Fruit fly (Drosophila melanogaster) whole organism, embryonic: ENCODE results near the gene SkpD.

Experiments used
- ATbp ChIP-seq: fragments of 200-800 bp; sonication (Bioruptor generic); optimal IDR thresholded peaks from 2 replicates; lab custom pipeline; 2017; ENCODE audit warnings: missing biosample characterization, mild to moderate bottlenecking, missing genetic modification characterization, missing genetic modification reagents
- BtbVII ChIP-seq: fragments of 200-800 bp; sonication (Bioruptor generic); optimal IDR thresholded peaks from 3 replicates; lab custom pipeline; 2017; ENCODE audit warnings: missing biosample characterization, mild to moderate bottlenecking, missing genetic modification characterization
- CG10366 ChIP-seq: fragments of 200-800 bp; sonication (Bioruptor generic); IDR thresholded peaks from 2 replicates; pipeline ENCODE4 v1.3.6; 2022; ENCODE audit warnings: missing biosample characterization, missing genetic modification characterization
- CG11398 ChIP-seq: fragments of 200-800 bp; sonication (Bioruptor generic); optimal IDR thresholded peaks from 2 replicates; lab custom pipeline; 2016; ENCODE audit warnings: missing biosample characterization, missing genetic modification characterization
- CG11504 ChIP-seq: fragments of 200-800 bp; sonication (Bioruptor generic); optimal IDR thresholded peaks from 3 replicates; lab custom pipeline; 2019; ENCODE audit warnings: missing biosample characterization, mild to moderate bottlenecking, missing genetic modification characterization, moderate library complexity
- CG11696 ChIP-seq: fragments of 200-800 bp; sonication (Bioruptor generic); IDR thresholded peaks from 2 replicates; pipeline ENCODE4 v1.3.6; 2022; ENCODE audit warnings: missing biosample characterization, missing genetic modification characterization
- CG15696 ChIP-seq: fragments of 200-800 bp; sonication (Bioruptor generic); optimal IDR thresholded peaks from 2 replicates; lab custom pipeline; 2019; ENCODE audit warnings: missing biosample characterization, mild to moderate bottlenecking, missing genetic modification characterization, moderate library complexity
- CG18599 ChIP-seq: fragments of 200-800 bp; sonication (Bioruptor generic); optimal IDR thresholded peaks from 3 replicates; lab custom pipeline; 2017; ENCODE audit warnings: missing biosample characterization, missing genetic modification characterization, mild to moderate bottlenecking, moderate library complexity, missing genetic modification reagents
- CG18764 ChIP-seq: fragments of 200-800 bp; sonication (Bioruptor generic); optimal IDR thresholded peaks from 3 replicates; lab custom pipeline; 2016; ENCODE audit warnings: missing biosample characterization, missing genetic modification characterization
- CG2120 ChIP-seq: fragments of 200-800 bp; sonication (Bioruptor generic); optimal IDR thresholded peaks from 3 replicates; lab custom pipeline; 2016; ENCODE audit warnings: missing biosample characterization, missing genetic modification characterization
- CG3281 ChIP-seq: fragments of 200-800 bp; sonication (Bioruptor generic); optimal IDR thresholded peaks from 3 replicates; lab custom pipeline; 2017; ENCODE audit warnings: missing biosample characterization, mild to moderate bottlenecking, missing genetic modification characterization
- CG34422 ChIP-seq: fragments of 200-800 bp; sonication (Bioruptor generic); IDR thresholded peaks from 3 replicates; pipeline ENCODE4 v1.3.6; 2022; ENCODE audit warnings: missing biosample characterization, missing genetic modification characterization
- CG4820 ChIP-seq: fragments of 200-800 bp; sonication (Bioruptor generic); optimal IDR thresholded peaks from 3 replicates; lab custom pipeline; 2016; ENCODE audit warnings: missing biosample characterization, missing genetic modification characterization
- CG5245 ChIP-seq: fragments of 200-800 bp; sonication (Bioruptor generic); optimal IDR thresholded peaks from 3 replicates; lab custom pipeline; 2016; ENCODE audit warnings: missing biosample characterization, missing genetic modification characterization
- CG6254 ChIP-seq: fragments of 200-800 bp; sonication (Bioruptor generic); optimal IDR thresholded peaks from 3 replicates; lab custom pipeline; 2017; ENCODE audit warnings: mild to moderate bottlenecking, missing biosample characterization, missing genetic modification reagents, missing genetic modification characterization
- Dip2 ChIP-seq: fragments of 200-800 bp; sonication (Bioruptor generic); IDR thresholded peaks from 2 replicates; pipeline ENCODE4 v1.3.6; 2022; ENCODE audit warnings: missing biosample characterization, missing genetic modification characterization
- Fer1 ChIP-seq: fragments of 200-800 bp; sonication (Bioruptor generic); optimal IDR thresholded peaks from 2 replicates; lab custom pipeline; 2017; ENCODE audit warnings: missing biosample characterization, mild to moderate bottlenecking, missing genetic modification characterization
- Fer2 ChIP-seq: fragments of 200-800 bp; sonication (Bioruptor generic); optimal IDR thresholded peaks from 2 replicates; lab custom pipeline; 2018; ENCODE audit warnings: missing biosample characterization, mild to moderate bottlenecking, missing genetic modification characterization, moderate library complexity
- H2.0 ChIP-seq: fragments of 200-800 bp; sonication (Bioruptor generic); IDR thresholded peaks from 2 replicates; pipeline ENCODE4 v1.3.6; 2022; ENCODE audit warnings: missing biosample characterization, missing genetic modification characterization
- HLH54F ChIP-seq: fragments of 200-800 bp; sonication (Bioruptor generic); optimal IDR thresholded peaks from 3 replicates; lab custom pipeline; 2016; ENCODE audit warnings: missing biosample characterization, missing genetic modification characterization
- Hr39 ChIP-seq: fragments of >200 bp; optimal IDR thresholded peaks from 2 replicates; lab custom pipeline; 2017
- Hr78 ChIP-seq, 2 experiments: fragments of 200-800 bp in 1 of 2; fragments of >200 bp in 1 of 2; sonication (Bioruptor generic) in 1 of 2; optimal IDR thresholded peaks; 2 replicates each; lab custom pipeline; 2017 to 2019; ENCODE audit warnings: missing biosample characterization in 2 of 2, missing genetic modification characterization in 2 of 2, mild to moderate bottlenecking in 1 of 2, moderate library complexity in 1 of 2
- Mad ChIP-seq: fragments of 200-800 bp; sonication (Bioruptor generic); optimal IDR thresholded peaks from 2 replicates; lab custom pipeline; 2016; ENCODE audit warnings: missing biosample characterization, missing genetic modification characterization
- Max ChIP-seq: fragments of 200-800 bp; sonication (Bioruptor generic); optimal IDR thresholded peaks from 2 replicates; lab custom pipeline; 2016; ENCODE audit warnings: missing biosample characterization, mild to moderate bottlenecking, missing genetic modification characterization
- Rfx ChIP-seq: fragments of 200-800 bp; sonication (Bioruptor generic); IDR thresholded peaks from 2 replicates; pipeline ENCODE4 v1.3.6; 2022; ENCODE audit warnings: missing biosample characterization, missing genetic modification characterization
- Spps ChIP-seq: fragments of 200-800 bp; sonication (Bioruptor generic); optimal IDR thresholded peaks from 2 replicates; lab custom pipeline; 2018; ENCODE audit warnings: missing biosample characterization, mild to moderate bottlenecking, missing genetic modification characterization
- YL-1 ChIP-seq: fragments of 200-800 bp; sonication (Bioruptor generic); optimal IDR thresholded peaks from 3 replicates; lab custom pipeline; 2017; ENCODE audit warnings: missing biosample characterization, mild to moderate bottlenecking, missing genetic modification characterization
- ash1 ChIP-seq: fragments of 200-800 bp; sonication (Bioruptor generic); optimal IDR thresholded peaks from 2 replicates; lab custom pipeline; 2018; ENCODE audit warnings: missing biosample characterization, mild to moderate bottlenecking, missing genetic modification characterization
- cg ChIP-seq: fragments of 200-800 bp; sonication (Bioruptor generic); optimal IDR thresholded peaks from 3 replicates; lab custom pipeline; 2019; ENCODE audit warnings: missing biosample characterization, mild to moderate bottlenecking, missing genetic modification characterization, moderate library complexity
- corto ChIP-seq: fragments of 200-800 bp; sonication (Bioruptor generic); optimal IDR thresholded peaks from 2 replicates; lab custom pipeline; 2016; ENCODE audit warnings: missing biosample characterization, mild to moderate bottlenecking, missing genetic modification characterization, moderate library complexity
- crc ChIP-seq: fragments of 200-800 bp; sonication (Bioruptor generic); optimal IDR thresholded peaks from 2 replicates; lab custom pipeline; 2016; ENCODE audit warnings: missing biosample characterization, missing genetic modification characterization
- fd96Cb ChIP-seq: fragments of 200-800 bp; sonication (Bioruptor generic); optimal IDR thresholded peaks from 2 replicates; lab custom pipeline; 2018; ENCODE audit warnings: missing biosample characterization, mild to moderate bottlenecking, missing genetic modification characterization, moderate library complexity
- fru ChIP-seq: fragments of >200 bp; optimal IDR thresholded peaks from 2 replicates; lab custom pipeline; 2017
- fu2 ChIP-seq: fragments of 200-800 bp; sonication (Bioruptor generic); optimal IDR thresholded peaks from 2 replicates; lab custom pipeline; 2016; ENCODE audit warnings: missing biosample characterization, missing genetic modification characterization
- gem ChIP-seq: fragments of 200-800 bp; sonication (Bioruptor generic); optimal IDR thresholded peaks from 2 replicates; lab custom pipeline; 2019; ENCODE audit warnings: missing biosample characterization, mild to moderate bottlenecking, missing genetic modification characterization, moderate library complexity
- grn ChIP-seq: fragments of 200-800 bp; sonication (Bioruptor generic); optimal IDR thresholded peaks from 3 replicates; lab custom pipeline; 2017; ENCODE audit warnings: missing biosample characterization, missing genetic modification characterization
- h ChIP-seq: fragments of >200 bp; optimal IDR thresholded peaks from 2 replicates; lab custom pipeline; 2017
- jigr1 ChIP-seq: fragments of 200-800 bp; sonication (Bioruptor generic); IDR thresholded peaks from 3 replicates; pipeline ENCODE4 v1.3.6; 2022; ENCODE audit warnings: missing biosample characterization, missing genetic modification characterization
- ken ChIP-seq: fragments of 200-800 bp; sonication (Bioruptor generic); IDR thresholded peaks from 3 replicates; pipeline ENCODE4 v1.3.6; 2022; ENCODE audit warnings: missing biosample characterization, missing genetic modification characterization
- org-1 ChIP-seq: fragments of 200-800 bp; sonication (Bioruptor generic); optimal IDR thresholded peaks from 2 replicates; lab custom pipeline; 2017; ENCODE audit warnings: missing biosample characterization, missing genetic modification characterization
- pan ChIP-seq, 4 experiments: fragments of >200 bp in 3 of 4; fragments of 200-800 bp in 1 of 4; sonication (Bioruptor generic) in 1 of 4; optimal IDR thresholded peaks in 3 of 4; IDR thresholded peaks in 1 of 4; 2 replicates each; pipeline versions ENCODE4 v1.3.6 to Lab custom; 2017 to 2022; ENCODE audit warnings: missing biosample characterization in 2 of 4, missing genetic modification characterization in 2 of 4, mixed read lengths in 1 of 4
- pb ChIP-seq: fragments of 200-800 bp; sonication (Bioruptor generic); optimal IDR thresholded peaks from 3 replicates; lab custom pipeline; 2016; ENCODE audit warnings: missing biosample characterization, missing genetic modification characterization
- pros ChIP-seq: fragments of 200-800 bp; sonication (Bioruptor generic); optimal IDR thresholded peaks from 3 replicates; lab custom pipeline; 2019; ENCODE audit warnings: missing biosample characterization, mild to moderate bottlenecking, missing genetic modification characterization, moderate library complexity
- schlank ChIP-seq: fragments of 200-800 bp; sonication (Bioruptor generic); optimal IDR thresholded peaks from 2 replicates; lab custom pipeline; 2018; ENCODE audit warnings: missing biosample characterization, mild to moderate bottlenecking, missing genetic modification characterization
- scrt ChIP-seq: fragments of 200-800 bp; sonication (Bioruptor generic); optimal IDR thresholded peaks from 2 replicates; lab custom pipeline; 2018; ENCODE audit warnings: missing biosample characterization, mild to moderate bottlenecking, missing genetic modification characterization, moderate library complexity
- sens-2 ChIP-seq: fragments of 200-800 bp; sonication (Bioruptor generic); IDR thresholded peaks from 2 replicates; pipeline ENCODE4 v1.3.6; 2022; ENCODE audit warnings: missing biosample characterization, missing genetic modification characterization
- unpg ChIP-seq: fragments of 200-800 bp; sonication (Bioruptor generic); optimal IDR thresholded peaks from 3 replicates; lab custom pipeline; 2018; ENCODE audit warnings: missing biosample characterization, mild to moderate bottlenecking, missing genetic modification characterization, moderate library complexity
- vfl ChIP-seq: fragments of 200-800 bp; sonication (Bioruptor generic); optimal IDR thresholded peaks from 2 replicates; lab custom pipeline; 2016; ENCODE audit warnings: missing biosample characterization, missing genetic modification characterization
- vnd ChIP-seq: fragments of 200-800 bp; sonication (Bioruptor generic); IDR thresholded peaks from 3 replicates; pipeline ENCODE4 v1.3.6; 2022; ENCODE audit warnings: missing biosample characterization, missing genetic modification characterization; ENCODE audit not compliant: partially characterized antibody
- vvl ChIP-seq: fragments of 200-800 bp; sonication (Bioruptor generic); IDR thresholded peaks from 2 replicates; pipeline ENCODE4 v1.3.6; 2022; ENCODE audit warnings: missing biosample characterization, missing genetic modification characterization

The SkpD gene

DNA sequence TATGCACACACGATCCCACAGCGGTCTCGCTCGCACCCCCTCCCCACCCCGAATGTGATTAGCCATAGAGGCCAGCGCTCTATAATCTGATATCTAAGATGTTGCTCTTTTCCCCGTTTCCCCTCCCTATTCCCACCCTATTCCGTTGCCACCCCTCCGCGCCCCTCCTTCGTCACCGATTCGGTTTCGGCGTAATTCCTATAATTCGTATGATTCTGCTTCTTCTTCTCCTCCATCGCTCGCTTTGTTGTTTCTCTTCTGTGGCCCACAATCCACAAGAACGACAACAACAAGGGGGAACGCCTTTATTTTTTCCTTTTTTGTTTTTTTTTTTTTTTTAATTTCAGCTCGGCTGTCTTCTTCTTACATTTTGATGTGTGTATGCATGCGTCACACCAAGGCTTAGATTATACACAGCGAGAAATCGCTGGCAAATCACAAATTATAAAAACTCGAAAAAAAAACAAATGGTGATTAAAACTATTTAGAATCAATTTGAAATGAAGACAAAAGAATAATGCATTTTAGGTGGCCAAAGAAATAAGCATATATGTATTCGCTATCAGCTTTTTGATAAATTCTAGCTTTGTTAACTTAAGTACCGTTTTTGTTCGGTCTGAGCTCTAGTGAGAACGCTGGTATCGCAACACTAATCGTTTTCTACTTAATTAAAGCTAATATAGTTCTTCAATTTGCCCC is 42.6 kb upstream of the SkpD start (continued):
- TF ChIP-seq CG18764, result no peak
- no peak for TF ChIP-seq vfl
- no peak for TF ChIP-seq cg (GFP tag; lab: Kevin White, UChicago)
- TF ChIP-seq CG2120 (GFP tag; lab: Kevin White, UChicago), result peak; percentile 33
- no peak for TF ChIP-seq grn (GFP tag; lab: Kevin White, UChicago)
- no peak for TF ChIP-seq pb (GFP tag; lab: Kevin White, UChicago)
- TF ChIP-seq scrt, result no peak
- TF ChIP-seq Hr78 (GFP tag; optimal IDR thresholded peaks at IDR 0.05; lab: Kevin White, UChicago), result no peak
- no peak for TF ChIP-seq YL-1 (GFP tag; lab: Kevin White, UChicago)
- no peak for TF ChIP-seq ash1 (GFP tag; lab: Kevin White, UChicago)
- TF ChIP-seq CG11504 (tag; lab: Kevin White, UChicago), result peak; percentile 32
- TF ChIP-seq CG15696, result peak; percentile 58
- TF ChIP-seq crc (GFP tag; lab: Kevin White, UChicago), result no peak
- no peak for TF ChIP-seq pan (optimal IDR thresholded peaks at IDR 0.05; lab: Kevin White, UChicago)
- TF ChIP-seq pan (GFP tag; optimal IDR thresholded peaks at IDR 0.05 in 1 of 2, IDR thresholded peaks at IDR 0.05 in 1 of 2), result no peak
- peak; percentile 71 for TF ChIP-seq pros
- TF ChIP-seq BtbVII (GFP tag; lab: Kevin White, UChicago), result no peak
- TF ChIP-seq Fer2, result no peak
- peak; percentile 33 for TF ChIP-seq CG6254
- TF ChIP-seq corto (GFP tag; lab: Kevin White, UChicago), result no peak
- TF ChIP-seq Max, result no peak
- TF ChIP-seq h (lab: Kevin White, UChicago), result no peak
- no peak for TF ChIP-seq schlank (tag; lab: Kevin White, UChicago)
- peak; percentile 54 for TF ChIP-seq CG4820 (GFP tag; lab: Kevin White, UChicago)
- TF ChIP-seq CG11696 (GFP tag; lab: Robert Waterston, UW), result no peak
- TF ChIP-seq jigr1, result no peak
- peak; percentile 58 for TF ChIP-seq Spps
- peak; percentile 64 for TF ChIP-seq fd96Cb (tag; lab: Kevin White, UChicago)
- TF ChIP-seq gem (tag; lab: Kevin White, UChicago), result peak; percentile 73
- TF ChIP-seq vvl (GFP tag; lab: Robert Waterston, UW), result peak; percentile 41; the same call in 1 of the 2 replicates
- TF ChIP-seq CG34422, result peak; percentile 39; the same call in 1 of the 3 replicates
- TF ChIP-seq H2.0 (GFP tag; lab: Robert Waterston, UW), result no peak
- no peak for TF ChIP-seq Dip2 (GFP tag; lab: Robert Waterston, UW)
- peak; percentile 18; the same call in 1 of the 2 replicates for TF ChIP-seq CG10366
- peak; percentile 26 for TF ChIP-seq CG5245 (GFP tag; lab: Kevin White, UChicago)
- peak; percentile 25 for TF ChIP-seq ATbp
- no peak for TF ChIP-seq vnd
- TF ChIP-seq Rfx (GFP tag; lab: Robert Waterston, UW), result no peak
- no peak for TF ChIP-seq fru (lab: Kevin White, UChicago)
- peak; percentile 15 for TF ChIP-seq HLH54F (GFP tag; lab: Kevin White, UChicago)
- no peak for TF ChIP-seq sens-2
- TF ChIP-seq org-1 (GFP tag; lab: Kevin White, UChicago), result peak; percentile 26
- TF ChIP-seq unpg (GFP tag; lab: Kevin White, UChicago), result peak; percentile 54
- no peak for TF ChIP-seq CG3281 (GFP tag; lab: Kevin White, UChicago)
- TF ChIP-seq CG18599 (GFP tag; lab: Kevin White, UChicago), result peak; percentile 26
- TF ChIP-seq fu2 (GFP tag; lab: Kevin White, UChicago), result no peak
- 0 out of 3 replicates have a peak, but pooled peaks have one; percentile 18 for TF ChIP-seq ken (GFP tag; lab: Robert Waterston, UW)
- no peak for TF ChIP-seq CG11398 (GFP tag; lab: Kevin White, UChicago)
- TF ChIP-seq Mad (GFP tag; lab: Kevin White, UChicago), result peak; percentile 3
- TF ChIP-seq Hr39 (lab: Kevin White, UChicago), result no peak
- no peak for TF ChIP-seq Fer1 (GFP tag; lab: Kevin White, UChicago)
